Worm (Caenorhabditis elegans): ENCODE measurements around the gene C04H5.1.

The C04H5.1 gene

DNA sequence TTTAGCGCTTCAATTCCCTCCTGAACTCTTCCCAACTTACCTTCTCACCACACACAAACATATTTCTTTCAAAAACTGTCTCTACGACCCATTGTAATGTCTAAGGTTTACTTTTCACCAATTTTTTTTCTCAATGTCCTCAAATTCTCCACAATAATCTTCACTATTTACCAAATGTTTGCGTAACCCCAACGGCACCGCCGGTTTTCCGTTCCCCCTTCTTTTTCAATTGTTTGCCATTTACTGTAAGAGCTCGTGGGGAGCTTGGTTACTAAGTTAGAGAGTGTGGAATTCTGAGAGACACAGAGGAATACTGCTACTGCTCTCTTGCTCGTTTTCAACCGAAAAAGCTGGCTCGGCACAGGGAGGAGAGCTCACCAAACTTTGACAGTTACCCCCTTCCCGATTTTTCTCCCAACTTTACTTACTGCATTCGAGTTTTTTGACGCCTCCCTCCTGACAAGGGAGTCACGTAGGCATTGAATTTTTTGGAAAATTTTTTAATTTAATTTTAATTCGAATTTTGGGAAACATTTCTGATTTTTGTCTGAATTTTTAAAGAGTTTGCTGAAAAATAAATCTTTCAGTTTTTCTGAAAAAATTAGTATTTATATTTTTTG is 36.6 kb downstream of the C04H5.1 start:
- TF ChIP-seq ceh-82 (tag; optimal IDR thresholded peaks at IDR 0.05) = no peak
- no peak for TF ChIP-seq egl-27 (tag; optimal IDR thresholded peaks at IDR 0.05)
- no peak for TF ChIP-seq dmd-4 (tag; optimal IDR thresholded peaks at IDR 0.05)
- TF ChIP-seq R02D3.7 (tag; optimal IDR thresholded peaks at IDR 0.05) = no peak
- TF ChIP-seq nhr-21 (tag; optimal IDR thresholded peaks at IDR 0.05) = no peak
- TF ChIP-seq nhr-23 (tag; optimal IDR thresholded peaks at IDR 0.05) = no peak
- TF ChIP-seq crh-2 (tag; optimal IDR thresholded peaks at IDR 0.05) = no peak
- TF ChIP-seq lsy-2 (tag; optimal IDR thresholded peaks at IDR 0.05) = no peak
- peak; percentile 54 for TF ChIP-seq F13H6.1 (tag; optimal IDR thresholded peaks at IDR 0.05)
- peak; percentile 42 for TF ChIP-seq nhr-129 (tag; optimal IDR thresholded peaks at IDR 0.05)
- TF ChIP-seq elt-1 (tag; optimal IDR thresholded peaks at IDR 0.05) = no peak
- TF ChIP-seq alr-1 (tag; optimal IDR thresholded peaks at IDR 0.05) = no peak

DNA sequence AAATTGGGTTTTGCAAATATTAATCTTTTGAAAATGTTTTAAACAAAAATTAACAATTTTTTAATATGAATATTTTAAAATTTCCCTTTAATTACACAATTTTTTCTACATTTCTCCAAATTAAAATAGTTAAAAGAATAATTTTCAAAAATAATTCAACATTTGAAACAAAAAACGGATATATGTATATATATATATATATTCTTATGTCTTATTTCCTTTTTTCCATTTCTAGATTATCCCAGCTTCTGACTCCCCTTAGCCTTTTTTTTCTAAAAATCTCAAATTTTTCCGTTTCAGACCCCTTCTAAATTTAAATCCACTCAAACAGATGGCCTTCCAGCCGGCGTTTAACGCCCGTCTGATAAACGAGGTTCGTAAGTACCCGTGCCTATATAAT is 39.2 kb downstream of the C04H5.1 start, which contains the start of gene madf-5:
madf-5 (plus strand) TSS at position 301 of the 400 bp plus-strand sequence.
- TF ChIP-seq lin-11 (tag; optimal IDR thresholded peaks at IDR 0.05) (no peak), sma-3 (GFP tag; optimal IDR thresholded peaks at IDR 0.05) (no peak), Y55F3AM.14 (GFP tag; optimal IDR thresholded peaks at IDR 0.05) (no peak), nhr-77 (tag; optimal IDR thresholded peaks at IDR 0.05) (no peak), sma-9 (GFP tag; optimal IDR thresholded peaks at IDR 0.05) (no peak), sma-9 (tag; optimal IDR thresholded peaks at IDR 0.05) (no peak), lin-39 (tag; optimal IDR thresholded peaks at IDR 0.05) (no peak)

- TF ChIP-seq mdl-1 (tag; optimal IDR thresholded peaks at IDR 0.05) (no peak), unc-55 (GFP tag; optimal IDR thresholded peaks at IDR 0.05) (no peak), elt-1 (tag; optimal IDR thresholded peaks at IDR 0.05) (no peak)
Observed at ce11 chrII:14574790-14575189, 40.7 kb downstream of the C04H5.1 start.

ce11 chrII:14576429-14576828 is 42.3 kb downstream of the C04H5.1 start, which contains the start of gene C01G12.13:
Gene C01G12.13 (plus strand): TSS chrII:14576729.
- no peak for TF ChIP-seq R02D3.7 (tag; optimal IDR thresholded peaks at IDR 0.05)
- no peak for TF ChIP-seq nhr-25 (tag; optimal IDR thresholded peaks at IDR 0.05)
- no peak for TF ChIP-seq ceh-82 (tag; optimal IDR thresholded peaks at IDR 0.05)

- no peak for TF ChIP-seq lin-39 (tag; optimal IDR thresholded peaks at IDR 0.05)
- TF ChIP-seq nhr-10 (tag; optimal IDR thresholded peaks at IDR 0.05) = no peak
- no peak for TF ChIP-seq lin-13 (GFP tag; optimal IDR thresholded peaks at IDR 0.05)
- no peak for TF ChIP-seq unc-39 (tag; optimal IDR thresholded peaks at IDR 0.05)
- no peak for TF ChIP-seq mab-5 (tag; optimal IDR thresholded peaks at IDR 0.05)
- no peak for TF ChIP-seq ztf-1 (GFP tag; conservative IDR thresholded peaks at IDR 0.05)
- no peak for TF ChIP-seq C34F6.9 (tag; optimal IDR thresholded peaks at IDR 0.05)
- TF ChIP-seq nhr-23 (tag; optimal IDR thresholded peaks at IDR 0.05) = no peak
- no peak for TF ChIP-seq elt-1 (tag; optimal IDR thresholded peaks at IDR 0.05)
- TF ChIP-seq aly-2 (tag; optimal IDR thresholded peaks at IDR 0.05) = no peak
- no peak for TF ChIP-seq nhr-12 (tag; optimal IDR thresholded peaks at IDR 0.05)
- TF ChIP-seq nhr-21 (tag; optimal IDR thresholded peaks at IDR 0.05) = no peak
- TF ChIP-seq mdl-1 (tag; optimal IDR thresholded peaks at IDR 0.05) = no peak
- no peak for TF ChIP-seq egl-27 (tag; optimal IDR thresholded peaks at IDR 0.05)
- no peak for TF ChIP-seq nhr-11 (tag; optimal IDR thresholded peaks at IDR 0.05)
- TF ChIP-seq fos-1 (tag; optimal IDR thresholded peaks at IDR 0.05) = no peak
- no peak for TF ChIP-seq F13H6.1 (tag; optimal IDR thresholded peaks at IDR 0.05)
- TF ChIP-seq unc-55 (GFP tag; optimal IDR thresholded peaks at IDR 0.05) = no peak
- no peak for TF ChIP-seq ceh-82 (tag; optimal IDR thresholded peaks at IDR 0.05)
Observed at ce11 chrII:14578013-14578412, 43.9 kb downstream of the C04H5.1 start, which contains the start of gene nspb-7. Gene nspb-7 (plus strand): TSS chrII:14578313.

- TF ChIP-seq nhr-77 (tag; optimal IDR thresholded peaks at IDR 0.05) (no peak), R02D3.7 (tag; optimal IDR thresholded peaks at IDR 0.05) (no peak), skn-1 (tag; optimal IDR thresholded peaks at IDR 0.05) (no peak), aly-2 (tag; optimal IDR thresholded peaks at IDR 0.05) (no peak), sem-4 (tag; optimal IDR thresholded peaks at IDR 0.05) (no peak), ceh-82 (tag; optimal IDR thresholded peaks at IDR 0.05) (no peak), lin-11 (tag; optimal IDR thresholded peaks at IDR 0.05) (no peak), ceh-16 (tag; optimal IDR thresholded peaks at IDR 0.05) (no peak), mdl-1 (tag; optimal IDR thresholded peaks at IDR 0.05) (no peak), C34F6.9 (tag; optimal IDR thresholded peaks at IDR 0.05) (no peak), sma-9 (GFP tag; optimal IDR thresholded peaks at IDR 0.05) (no peak), sma-9 (tag; optimal IDR thresholded peaks at IDR 0.05) (no peak)
Observed at ce11 chrII:14578716-14579115, 44.6 kb downstream of the C04H5.1 start, which contains the start of gene C01G12.9. Gene C01G12.9 (plus strand): TSS chrII:14579016.

Measured in whole organism, L2 larva.